Worm (Caenorhabditis elegans) whole organism, L4 larva: Measurements from ENCODE around the gene C18H7.6.

Experiments
- D1046.2 ChIP-seq: fragments of 200-800 bp; sonication (Bioruptor generic); IDR thresholded peaks from 2 replicates; pipeline ENCODE4 v1.3.6; 2022; ENCODE audit warnings: missing genetic modification characterization, missing compliant biosample characterization
- F44E2.7 ChIP-seq: fragments of 200-800 bp; sonication (Bioruptor generic); IDR thresholded peaks from 2 replicates; pipeline ENCODE4 v2.1.2; 2022; ENCODE audit warnings: missing genetic modification characterization, missing compliant biosample characterization
- Y75B8A.6 ChIP-seq: fragments of 200-800 bp; sonication (Bioruptor generic); IDR thresholded peaks from 2 replicates; pipeline ENCODE4 v1.3.6; 2022; ENCODE audit warnings: missing genetic modification reagents, missing genetic modification characterization, missing compliant biosample characterization
- aha-1 ChIP-seq: fragments of 150-350 bp; peaks from one replicate; lab custom pipeline; 2014; ENCODE audit warnings: missing biosample characterization, missing genetic modification characterization
- aly-2 ChIP-seq: sonication (generic microtip); optimal IDR thresholded peaks from 2 replicates; lab custom pipeline; 2018; ENCODE audit warnings: missing biosample characterization, missing genetic modification characterization
- ceh-62 ChIP-seq: sonication (generic microtip); optimal IDR thresholded peaks from 2 replicates; lab custom pipeline; 2017; ENCODE audit warnings: missing biosample characterization, missing genetic modification characterization
- daf-16 ChIP-seq, 3 experiments: sonication (generic microtip); optimal IDR thresholded peaks; 2 replicates each; lab custom pipeline; 2016 to 2017; ENCODE audit warnings: missing genetic modification characterization in 3 of 3, missing genetic modification reagents in 3 of 3, mild to moderate bottlenecking in 2 of 3, missing compliant biosample characterization in 2 of 3, missing biosample characterization in 1 of 3, moderate library complexity in 1 of 3
- daf-19 ChIP-seq: fragments of 200-800 bp; sonication (Bioruptor generic); conservative IDR thresholded peaks from 2 replicates; pipeline ENCODE4 v1.3.6; 2022; ENCODE audit warnings: missing genetic modification characterization, missing compliant biosample characterization
- dmd-6 ChIP-seq: fragments of 200-800 bp; sonication (Bioruptor generic); IDR thresholded peaks from 2 replicates; pipeline ENCODE4 v1.3.6; 2022; ENCODE audit warnings: missing genetic modification reagents, missing genetic modification characterization, missing compliant biosample characterization
- dmd-8 ChIP-seq: fragments of 200-800 bp; sonication (Bioruptor generic); IDR thresholded peaks from 2 replicates; pipeline ENCODE4 v1.3.6; 2022; ENCODE audit warnings: missing genetic modification characterization, missing compliant biosample characterization
- dmd-9 ChIP-seq: fragments of 200-800 bp; sonication (Bioruptor generic); IDR thresholded peaks from 2 replicates; pipeline ENCODE4 v1.3.6; 2022; ENCODE audit warnings: missing genetic modification reagents, missing genetic modification characterization, missing compliant biosample characterization
- hif-1 ChIP-seq, 2 experiments: sonication (generic microtip); optimal IDR thresholded peaks; 2 replicates each; lab custom pipeline; 2016 to 2017; ENCODE audit warnings: missing compliant biosample characterization in 2 of 2, missing genetic modification characterization in 2 of 2, missing genetic modification reagents in 2 of 2, missing genotype in 2 of 2, mild to moderate bottlenecking in 1 of 2
- hlh-11 ChIP-seq: fragments of 200-800 bp; sonication (Bioruptor generic); optimal IDR thresholded peaks from 2 replicates; lab custom pipeline; 2018; ENCODE audit warnings: mild to moderate bottlenecking, missing genetic modification characterization, missing compliant biosample characterization
- hlh-30 ChIP-seq: sonication (generic microtip); optimal IDR thresholded peaks from 2 replicates; lab custom pipeline; 2017; ENCODE audit warnings: antibody characterized with exemption, mild to moderate bottlenecking, missing genetic modification characterization, missing compliant biosample characterization; ENCODE audit not compliant: insufficient read depth
- hmg-1.1 ChIP-seq: fragments of 200-800 bp; sonication (Bioruptor generic); IDR thresholded peaks from 2 replicates; pipeline ENCODE4 v1.3.6; 2022; ENCODE audit warnings: missing genetic modification reagents, missing genetic modification characterization, missing compliant biosample characterization
- jun-1 ChIP-seq: fragments of 150-350 bp; optimal IDR thresholded peaks from 2 replicates; lab custom pipeline; 2014; ENCODE audit warnings: missing biosample characterization, missing genetic modification reagents, missing genetic modification characterization
- lim-7 ChIP-seq: fragments of 200-800 bp; sonication (Bioruptor generic); IDR thresholded peaks from 2 replicates; pipeline ENCODE4 v1.3.6; 2022; ENCODE audit warnings: missing genetic modification characterization, missing compliant biosample characterization
- lin-13 ChIP-seq: fragments of 150-350 bp; optimal IDR thresholded peaks from 2 replicates; lab custom pipeline; 2014; ENCODE audit warnings: missing biosample characterization, missing genetic modification reagents, missing genetic modification characterization
- madf-9 ChIP-seq: fragments of 200-800 bp; sonication (Bioruptor generic); conservative IDR thresholded peaks from 2 replicates; pipeline ENCODE4 v1.3.6; 2022; ENCODE audit warnings: missing genetic modification reagents, missing genetic modification characterization, missing compliant biosample characterization
- mxl-2 ChIP-seq: fragments of 200-800 bp; sonication (Bioruptor generic); conservative IDR thresholded peaks from 2 replicates; pipeline ENCODE4 v1.3.6; 2022; ENCODE audit warnings: missing genetic modification reagents, missing genetic modification characterization, missing compliant biosample characterization
- mxl-3 ChIP-seq: fragments of 200-800 bp; sonication (Bioruptor generic); optimal IDR thresholded peaks from 2 replicates; lab custom pipeline; 2018; ENCODE audit warnings: mild to moderate bottlenecking, missing genetic modification characterization, missing compliant biosample characterization
- nhr-102 ChIP-seq: sonication (generic microtip); optimal IDR thresholded peaks from 2 replicates; lab custom pipeline; 2016; ENCODE audit warnings: mild to moderate bottlenecking, missing genetic modification characterization, moderate library complexity, missing compliant biosample characterization
- nhr-111 ChIP-seq: fragments of 200-800 bp; sonication (Bioruptor generic); optimal IDR thresholded peaks from 2 replicates; lab custom pipeline; 2018; ENCODE audit warnings: mild to moderate bottlenecking, missing genetic modification characterization, missing compliant biosample characterization
- nhr-41 ChIP-seq: fragments of 200-800 bp; sonication (Bioruptor generic); IDR thresholded peaks from 2 replicates; pipeline ENCODE4 v1.3.6; 2022; ENCODE audit warnings: missing genetic modification reagents, missing genetic modification characterization, missing compliant biosample characterization
- nhr-42 ChIP-seq: fragments of 200-800 bp; sonication (Bioruptor generic); IDR thresholded peaks from 2 replicates; pipeline ENCODE4 v1.3.6; 2022; ENCODE audit warnings: missing genetic modification characterization, missing compliant biosample characterization
- nhr-48 ChIP-seq: sonication (generic microtip); optimal IDR thresholded peaks from 2 replicates; lab custom pipeline; 2016; ENCODE audit warnings: mild to moderate bottlenecking, missing genetic modification characterization, missing compliant biosample characterization
- sdz-12 ChIP-seq: fragments of 200-800 bp; sonication (Bioruptor generic); optimal IDR thresholded peaks from 2 replicates; lab custom pipeline; 2018; ENCODE audit warnings: mild to moderate bottlenecking, missing genetic modification characterization, missing compliant biosample characterization
- set-16 ChIP-seq: fragments of 200-800 bp; sonication (Bioruptor generic); IDR thresholded peaks from 2 replicates; pipeline ENCODE4 v1.3.6; 2022; ENCODE audit warnings: missing genetic modification reagents, missing genetic modification characterization, missing compliant biosample characterization
- spr-3 ChIP-seq: fragments of 200-800 bp; sonication (Bioruptor generic); optimal IDR thresholded peaks from 2 replicates; lab custom pipeline; 2018; ENCODE audit warnings: mild to moderate bottlenecking, missing genetic modification characterization, missing compliant biosample characterization
- unc-130 ChIP-seq: sonication (generic microtip); optimal IDR thresholded peaks from 2 replicates; lab custom pipeline; 2016; ENCODE audit warnings: missing genetic modification reagents, missing genetic modification characterization, missing compliant biosample characterization
- unc-62 ChIP-seq, 3 experiments: fragments of 150-350 bp in 1 of 3; sonication (generic microtip); optimal IDR thresholded peaks in 2 of 3; peaks in 1 of 3; 1 replicate in 1 of 3; 2 replicates in 2 of 3; lab custom pipeline; 2014 to 2017; ENCODE audit warnings: missing biosample characterization in 3 of 3, missing genetic modification characterization in 3 of 3, missing genetic modification reagents in 3 of 3, missing genotype in 1 of 3
- vab-7 ChIP-seq: fragments of 200-800 bp; sonication (Bioruptor generic); IDR thresholded peaks from 2 replicates; pipeline ENCODE4 v1.3.6; 2022; ENCODE audit warnings: missing genetic modification reagents, missing genetic modification characterization, missing compliant biosample characterization
- zip-2 ChIP-seq: fragments of 150-350 bp; optimal IDR thresholded peaks from 2 replicates; lab custom pipeline; 2014; ENCODE audit warnings: missing biosample characterization, missing genetic modification characterization
- ztf-11 ChIP-seq: fragments of 150-350 bp; optimal IDR thresholded peaks from 2 replicates; lab custom pipeline; 2014; ENCODE audit warnings: missing biosample characterization, missing genetic modification characterization

The C18H7.6 gene

ce11 chrIV:592382-592781 is at the start of gene C18H7.6:
Gene C18H7.6, minus strand, starts transcription at chrIV:592485.
- TF ChIP-seq set-16 (GFP tag; lab: Robert Waterston, UW) (0 out of 2 replicates have a peak, but pooled peaks have one; percentile 7), F44E2.7 (GFP tag; lab: Robert Waterston, UW) (no peak)

- no peak for TF ChIP-seq dmd-9
- peak; percentile 72 for TF ChIP-seq aha-1
- TF ChIP-seq lin-13 (GFP tag; lab: Kevin White, UChicago): no peak
- TF ChIP-seq jun-1: no peak
- no peak for TF ChIP-seq spr-3
- no peak for TF ChIP-seq lim-7
- peak in 1 of 2 experiments; percentile 42 for TF ChIP-seq unc-62 (GFP tag; optimal IDR thresholded peaks at IDR 0.05 in 1 of 2; lab: Kevin White, UChicago)
- no peak for TF ChIP-seq unc-62 (tag; optimal IDR thresholded peaks at IDR 0.05; lab: Kevin White, UChicago)
Measured at ce11 chrIV:639167-639566, 46.9 kb upstream of the C18H7.6 start.

ce11 chrIV:633565-633964 is 41.3 kb upstream of the C18H7.6 start:
- no peak for TF ChIP-seq unc-130
- TF ChIP-seq nhr-48 (tag; lab: Kevin White, UChicago): peak; percentile 60
- TF ChIP-seq mxl-3 (GFP tag; lab: Kevin White, UChicago): peak; percentile 70
- TF ChIP-seq sdz-12: no peak
- TF ChIP-seq hlh-30 (tag; lab: Kevin White, UChicago): peak; percentile 65
- peak; percentile 36; the same call in 1 of the 2 replicates for TF ChIP-seq dmd-6 (GFP tag; lab: Robert Waterston, UW)
- no peak for TF ChIP-seq nhr-102 (tag; lab: Kevin White, UChicago)
- no peak for TF ChIP-seq zip-2

ce11 chrIV:631869-632268 is 39.6 kb upstream of the C18H7.6 start:
- TF ChIP-seq nhr-42 (GFP tag; lab: Robert Waterston, UW): no peak
- no peak for TF ChIP-seq mxl-3 (GFP tag; lab: Kevin White, UChicago)
- TF ChIP-seq hif-1 (tag; optimal IDR thresholded peaks at IDR 0.05; lab: Kevin White, UChicago): no peak
- TF ChIP-seq vab-7: no peak
- TF ChIP-seq madf-9 (GFP tag; lab: Robert Waterston, UW): 0 out of 2 replicates have a peak, but pooled peaks have one; percentile 13
- TF ChIP-seq daf-16 (GFP tag; optimal IDR thresholded peaks at IDR 0.05; lab: Kevin White, UChicago): no peak
- peak; percentile 42 for TF ChIP-seq daf-16 (tag; optimal IDR thresholded peaks at IDR 0.05; lab: Kevin White, UChicago)
- TF ChIP-seq nhr-111 (GFP tag; lab: Kevin White, UChicago): no peak
- TF ChIP-seq dmd-6 (GFP tag; lab: Robert Waterston, UW): peak; percentile 74
- TF ChIP-seq hlh-11 (tag; lab: Kevin White, UChicago): peak; percentile 20
- TF ChIP-seq D1046.2 (GFP tag; lab: Robert Waterston, UW): 0 out of 2 replicates have a peak, but pooled peaks have one; percentile 23
- no peak for TF ChIP-seq mxl-2 (GFP tag; lab: Robert Waterston, UW)
- TF ChIP-seq, all 104 proteins: peak for 5

- TF ChIP-seq hif-1 (tag; optimal IDR thresholded peaks at IDR 0.05; lab: Kevin White, UChicago) (no peak), hmg-1.1 (GFP tag; lab: Robert Waterston, UW) (no peak), dmd-8 (GFP tag; lab: Robert Waterston, UW) (no peak), aha-1 (peak; percentile 95), ceh-62 (tag; lab: Kevin White, UChicago) (no peak), F44E2.7 (GFP tag; lab: Robert Waterston, UW) (no peak), ztf-11 (tag; lab: Kevin White, UChicago) (no peak), nhr-41 (GFP tag; lab: Robert Waterston, UW) (no peak), daf-19 (GFP tag; lab: Robert Waterston, UW) (no peak), sdz-12 (no peak), nhr-102 (tag; lab: Kevin White, UChicago) (no peak), Y75B8A.6 (GFP tag; lab: Robert Waterston, UW) (no peak), unc-62 (GFP tag; optimal IDR thresholded peaks at IDR 0.05 in 1 of 2; lab: Kevin White, UChicago) (peak in 1 of 2 experiments; percentile 46), unc-62 (tag; optimal IDR thresholded peaks at IDR 0.05; lab: Kevin White, UChicago) (no peak), aly-2 (tag; lab: Kevin White, UChicago) (no peak)
- TF ChIP-seq, all 104 proteins: peak for 2
Measured at ce11 chrIV:630598-630997, 38.3 kb upstream of the C18H7.6 start.
